Fruit fly (Drosophila melanogaster): ENCODE results near the gene Ca-beta.

DNA sequence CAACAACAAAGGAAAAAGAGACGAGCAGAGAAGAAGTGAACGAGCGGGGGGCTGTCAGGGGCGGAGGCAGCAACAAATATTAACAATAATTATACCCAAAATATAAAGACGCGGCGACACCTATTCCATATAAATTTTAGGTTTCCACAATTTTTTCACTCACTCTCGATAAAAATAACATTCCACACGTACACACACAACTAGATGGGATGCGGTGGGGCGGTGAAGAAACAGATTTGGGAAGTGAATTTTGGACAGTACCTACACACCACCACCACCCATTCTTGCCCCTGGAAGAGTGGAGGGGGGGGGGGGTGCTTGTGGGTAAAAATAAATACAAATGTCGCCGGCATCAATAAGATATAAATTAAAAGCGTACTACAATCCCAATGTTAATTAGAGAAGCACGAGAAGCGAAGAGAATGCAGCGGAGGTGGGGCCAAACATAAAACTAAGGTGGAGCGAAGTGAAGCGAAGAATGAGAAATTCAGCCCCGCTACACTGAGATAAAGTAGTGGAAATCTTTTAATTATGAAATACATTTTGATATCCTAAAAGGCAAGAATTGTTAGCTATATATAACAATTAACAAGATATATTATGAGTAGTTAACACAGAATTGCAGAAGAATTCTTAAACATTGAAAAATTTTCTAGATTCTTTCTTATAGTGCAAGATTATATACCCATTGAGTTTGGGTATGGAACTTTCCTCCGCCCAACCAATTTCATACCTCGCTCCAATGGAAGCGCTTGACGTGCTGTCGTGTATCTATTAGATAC is 5.4 kb upstream of the Ca-beta start:
- TF ChIP-seq CG14655 (GFP tag; optimal IDR thresholded peaks at IDR 0.05) (peak; percentile 31), CG10348 (GFP tag; IDR thresholded peaks at IDR 0.05) (no peak), CG17806 (tag; optimal IDR thresholded peaks at IDR 0.05) (no peak), Snoo (tag; optimal IDR thresholded peaks at IDR 0.05) (no peak), CG8159 (tag; optimal IDR thresholded peaks at IDR 0.05) (no peak), CG12605 (GFP tag; IDR thresholded peaks at IDR 0.05) (no peak), Pif1A (GFP tag; optimal IDR thresholded peaks at IDR 0.05) (no peak), CG32121 (GFP tag; IDR thresholded peaks at IDR 0.05) (no peak), Ets98B (GFP tag; IDR thresholded peaks at IDR 0.05) (no peak), Pif1B (GFP tag; optimal IDR thresholded peaks at IDR 0.05) (no peak), EcR (GFP tag; optimal IDR thresholded peaks at IDR 0.05) (no peak), rn (GFP tag; IDR thresholded peaks at IDR 0.05) (no peak)
